Fruit fly (Drosophila melanogaster) whole organism, embryonic: Measurements from ENCODE around the gene pug.
A peak's percentile ranks its signal among the peaks of the same experiment; 100 is the strongest.

Source experiments
- CG10321 ChIP-seq: fragments of 200-800 bp; sonication (Bioruptor generic); IDR thresholded peaks from 2 replicates; pipeline ENCODE4 v1.3.6; 2022; ENCODE audit warnings: missing biosample characterization, missing genetic modification characterization
- CG12219 ChIP-seq: fragments of 200-800 bp; sonication (Bioruptor generic); optimal IDR thresholded peaks from 3 replicates; lab custom pipeline; 2018; ENCODE audit warnings: missing biosample characterization, mild to moderate bottlenecking, missing genetic modification characterization
- CG14050 ChIP-seq: fragments of 200-800 bp; sonication (Bioruptor generic); IDR thresholded peaks from 3 replicates; pipeline ENCODE4 v1.3.6; 2022; ENCODE audit warnings: missing biosample characterization, missing genetic modification characterization
- CG1792 ChIP-seq: fragments of 200-800 bp; sonication (Bioruptor generic); optimal IDR thresholded peaks from 2 replicates; lab custom pipeline; 2016; ENCODE audit warnings: missing biosample characterization, missing genetic modification characterization
- CG31365 ChIP-seq: fragments of 200-800 bp; sonication (Bioruptor generic); optimal IDR thresholded peaks from 2 replicates; lab custom pipeline; 2018; ENCODE audit warnings: missing biosample characterization, mild to moderate bottlenecking, missing genetic modification characterization
- CG32772 ChIP-seq: fragments of 200-800 bp; sonication (Bioruptor generic); IDR thresholded peaks from 2 replicates; pipeline ENCODE4 v1.3.6; 2022; ENCODE audit warnings: missing biosample characterization, missing genetic modification characterization
- CG4424 ChIP-seq: fragments of 200-800 bp; sonication (Bioruptor generic); optimal IDR thresholded peaks from 3 replicates; lab custom pipeline; 2016; ENCODE audit warnings: missing biosample characterization, missing genetic modification characterization
- CG6689 ChIP-seq: fragments of 200-800 bp; sonication (Bioruptor generic); IDR thresholded peaks from 2 replicates; pipeline ENCODE4 v1.3.6; 2022; ENCODE audit warnings: missing biosample characterization, missing genetic modification characterization
- CG7839 ChIP-seq: fragments of 200-800 bp; sonication (Bioruptor generic); optimal IDR thresholded peaks from 3 replicates; lab custom pipeline; 2018; ENCODE audit warnings: missing biosample characterization, mild to moderate bottlenecking, missing genetic modification characterization, moderate library complexity
- CG8290 ChIP-seq, 3 experiments: fragments of 200-800 bp; sonication (Bioruptor generic); optimal IDR thresholded peaks; 2 replicates each; lab custom pipeline; 2016 to 2019; ENCODE audit warnings: missing biosample characterization in 3 of 3, missing genetic modification characterization in 3 of 3, mild to moderate bottlenecking in 2 of 3, moderate library complexity in 1 of 3
- CG8478 ChIP-seq: fragments of >200 bp; optimal IDR thresholded peaks from 2 replicates; lab custom pipeline; 2018
- CG8924 ChIP-seq: fragments of 200-800 bp; optimal IDR thresholded peaks from 3 replicates; lab custom pipeline; 2019; ENCODE audit warnings: missing biosample characterization, mild to moderate bottlenecking, missing genetic modification characterization, moderate library complexity
- CTCF ChIP-seq: fragments of 200-800 bp; sonication (Bioruptor generic); optimal IDR thresholded peaks from 2 replicates; lab custom pipeline; 2017; ENCODE audit warnings: missing biosample characterization, mild to moderate bottlenecking, missing genetic modification characterization, moderate library complexity
- Camta ChIP-seq: fragments of 200-800 bp; sonication (Bioruptor generic); optimal IDR thresholded peaks from 2 replicates; lab custom pipeline; 2016; ENCODE audit warnings: missing biosample characterization, missing genetic modification characterization
- Chrac-16 ChIP-seq: fragments of 200-800 bp; sonication (Bioruptor generic); optimal IDR thresholded peaks from 3 replicates; lab custom pipeline; 2016; ENCODE audit warnings: missing biosample characterization, missing genetic modification characterization
- D19B ChIP-seq: fragments of 200-800 bp; sonication (Bioruptor generic); optimal IDR thresholded peaks from 2 replicates; lab custom pipeline; 2017; ENCODE audit warnings: missing biosample characterization, mild to moderate bottlenecking, missing genetic modification characterization
- Dip2 ChIP-seq: fragments of 200-800 bp; sonication (Bioruptor generic); IDR thresholded peaks from 2 replicates; pipeline ENCODE4 v1.3.6; 2022; ENCODE audit warnings: missing biosample characterization, missing genetic modification characterization
- Dll ChIP-seq: fragments of 200-800 bp; sonication (Bioruptor generic); IDR thresholded peaks from 4 replicates; pipeline ENCODE4 v1.3.6; 2022; ENCODE audit warnings: missing biosample characterization, missing genetic modification characterization; ENCODE audit not compliant: partially characterized antibody
- GATAe ChIP-seq: fragments of 200-800 bp; sonication (Bioruptor generic); conservative IDR thresholded peaks from 2 replicates; pipeline ENCODE4 v1.3.6; 2022; ENCODE audit warnings: missing biosample characterization, missing genetic modification characterization
- H2.0 ChIP-seq: fragments of 200-800 bp; sonication (Bioruptor generic); IDR thresholded peaks from 2 replicates; pipeline ENCODE4 v1.3.6; 2022; ENCODE audit warnings: missing biosample characterization, missing genetic modification characterization
- HmgZ ChIP-seq: fragments of 200-800 bp; sonication (Bioruptor generic); optimal IDR thresholded peaks from 2 replicates; lab custom pipeline; 2018; ENCODE audit warnings: missing biosample characterization, mild to moderate bottlenecking, missing genetic modification characterization
- Hr39 ChIP-seq: fragments of >200 bp; optimal IDR thresholded peaks from 2 replicates; lab custom pipeline; 2017
- Jarid2 ChIP-seq: fragments of 200-800 bp; sonication (Bioruptor generic); optimal IDR thresholded peaks from 3 replicates; lab custom pipeline; 2017; ENCODE audit warnings: mild to moderate bottlenecking, missing biosample characterization, missing genetic modification reagents, missing genetic modification characterization
- Kr ChIP-seq: fragments of 200-800 bp; sonication (Bioruptor generic); optimal IDR thresholded peaks from 2 replicates; lab custom pipeline; 2017; ENCODE audit warnings: missing biosample characterization, mild to moderate bottlenecking, missing genetic modification characterization
- MTF-1 ChIP-seq: fragments of 200-800 bp; sonication (Bioruptor generic); optimal IDR thresholded peaks from 2 replicates; lab custom pipeline; 2018; ENCODE audit warnings: missing biosample characterization, mild to moderate bottlenecking, missing genetic modification characterization, borderline replicate concordance
- Mes4 ChIP-seq: fragments of 200-800 bp; sonication (Bioruptor generic); optimal IDR thresholded peaks from 2 replicates; lab custom pipeline; 2016; ENCODE audit warnings: missing biosample characterization, missing genetic modification characterization
- Neu2 ChIP-seq: fragments of 200-800 bp; sonication (Bioruptor generic); optimal IDR thresholded peaks from 3 replicates; lab custom pipeline; 2016; ENCODE audit warnings: missing biosample characterization, missing genetic modification characterization, borderline replicate concordance
- Opbp ChIP-seq: fragments of 200-800 bp; sonication (Bioruptor generic); IDR thresholded peaks from 3 replicates; pipeline ENCODE4 v1.3.6; 2022; ENCODE audit warnings: missing biosample characterization, missing genetic modification characterization; ENCODE audit not compliant: partially characterized antibody
- Optix ChIP-seq: fragments of 200-800 bp; sonication (Bioruptor generic); IDR thresholded peaks from 3 replicates; pipeline ENCODE4 v1.3.6; 2022; ENCODE audit warnings: missing biosample characterization, missing genetic modification characterization
- Ravus ChIP-seq: fragments of 200-800 bp; sonication (Bioruptor generic); IDR thresholded peaks from 2 replicates; pipeline ENCODE4 v1.3.6; 2022; ENCODE audit warnings: missing biosample characterization, missing genetic modification characterization
- Rx ChIP-seq: fragments of 200-800 bp; sonication (Bioruptor generic); IDR thresholded peaks from 2 replicates; pipeline ENCODE4 v1.3.6; 2022; ENCODE audit warnings: missing biosample characterization, missing genetic modification characterization
- Xrp1 ChIP-seq: fragments of 200-800 bp; sonication (Bioruptor generic); IDR thresholded peaks from 2 replicates; pipeline ENCODE4 v1.3.6; 2022; ENCODE audit warnings: missing biosample characterization, missing genetic modification characterization
- ap ChIP-seq: fragments of 200-800 bp; sonication (Bioruptor generic); IDR thresholded peaks from 2 replicates; pipeline ENCODE4 v1.3.6; 2022; ENCODE audit warnings: missing biosample characterization, missing genetic modification characterization
- bcd ChIP-seq: fragments of 200-800 bp; sonication (Bioruptor generic); optimal IDR thresholded peaks from 2 replicates; lab custom pipeline; 2017; ENCODE audit warnings: missing biosample characterization, mild to moderate bottlenecking, missing genetic modification characterization
- chm ChIP-seq: fragments of 200-800 bp; sonication (Bioruptor generic); IDR thresholded peaks from 2 replicates; pipeline ENCODE4 v1.3.6; 2022; ENCODE audit warnings: missing biosample characterization, missing genetic modification characterization
- ken ChIP-seq: fragments of 200-800 bp; sonication (Bioruptor generic); IDR thresholded peaks from 3 replicates; pipeline ENCODE4 v1.3.6; 2022; ENCODE audit warnings: missing biosample characterization, missing genetic modification characterization
- lab ChIP-seq: fragments of 200-800 bp; sonication (Bioruptor generic); optimal IDR thresholded peaks from 3 replicates; lab custom pipeline; 2017; ENCODE audit warnings: missing biosample characterization, missing genetic modification characterization, mild to moderate bottlenecking, moderate library complexity, missing genetic modification reagents
- lbe ChIP-seq: fragments of 200-800 bp; sonication (Bioruptor generic); optimal IDR thresholded peaks from 2 replicates; lab custom pipeline; 2016; ENCODE audit warnings: missing biosample characterization, mild to moderate bottlenecking, missing genetic modification characterization
- luna ChIP-seq: fragments of 200-800 bp; sonication (Bioruptor generic); optimal IDR thresholded peaks from 2 replicates; lab custom pipeline; 2016; ENCODE audit warnings: missing biosample characterization, missing genetic modification characterization
- maf-S ChIP-seq: fragments of 200-800 bp; sonication (Bioruptor generic); optimal IDR thresholded peaks from 2 replicates; lab custom pipeline; 2016; ENCODE audit warnings: missing biosample characterization, missing genetic modification characterization
- pb ChIP-seq: fragments of 200-800 bp; sonication (Bioruptor generic); optimal IDR thresholded peaks from 3 replicates; lab custom pipeline; 2016; ENCODE audit warnings: missing biosample characterization, missing genetic modification characterization
- repo ChIP-seq: fragments of 200-800 bp; sonication (Bioruptor generic); optimal IDR thresholded peaks from 2 replicates; lab custom pipeline; 2016; ENCODE audit warnings: missing biosample characterization, missing genetic modification characterization
- row ChIP-seq: fragments of 200-800 bp; sonication (Bioruptor generic); IDR thresholded peaks from 3 replicates; pipeline ENCODE4 v1.3.6; 2022; ENCODE audit warnings: missing biosample characterization, missing genetic modification characterization
- sc ChIP-seq, 3 experiments: fragments of >200 bp in 2 of 3; fragments of 200-800 bp in 1 of 3; sonication (Bioruptor generic) in 1 of 3; optimal IDR thresholded peaks; 2 replicates in 2 of 3; 3 replicates in 1 of 3; lab custom pipeline; 2017; ENCODE audit warnings: mild to moderate bottlenecking in 1 of 3, missing biosample characterization in 1 of 3, missing genetic modification characterization in 1 of 3, missing genetic modification reagents in 1 of 3
- sisA ChIP-seq: fragments of 200-800 bp; sonication (Bioruptor generic); IDR thresholded peaks from 2 replicates; pipeline ENCODE4 v1.3.6; 2022; ENCODE audit warnings: missing biosample characterization, missing genetic modification characterization
- sr ChIP-seq: fragments of 200-800 bp; sonication (Bioruptor generic); IDR thresholded peaks from 3 replicates; pipeline ENCODE4 v1.3.6; 2022; ENCODE audit warnings: missing biosample characterization, missing genetic modification characterization
- tin ChIP-seq: fragments of 200-800 bp; sonication (Bioruptor generic); optimal IDR thresholded peaks from 3 replicates; lab custom pipeline; 2016; ENCODE audit warnings: missing biosample characterization, missing genetic modification characterization
- unc-4 ChIP-seq: fragments of 200-800 bp; sonication (Bioruptor generic); IDR thresholded peaks from 2 replicates; pipeline ENCODE4 v1.3.6; 2022; ENCODE audit warnings: missing biosample characterization, missing genetic modification characterization; ENCODE audit not compliant: partially characterized antibody
- usp ChIP-seq: fragments of >200 bp; optimal IDR thresholded peaks from 2 replicates; lab custom pipeline; 2017; ENCODE audit warnings: missing biosample characterization, missing genetic modification characterization
- vvl ChIP-seq: fragments of 200-800 bp; sonication (Bioruptor generic); IDR thresholded peaks from 2 replicates; pipeline ENCODE4 v1.3.6; 2022; ENCODE audit warnings: missing biosample characterization, missing genetic modification characterization
- zfh2 ChIP-seq: fragments of 200-800 bp; sonication (Bioruptor generic); optimal IDR thresholded peaks from 2 replicates; lab custom pipeline; 2016; ENCODE audit warnings: missing biosample characterization, missing genetic modification characterization

Gene pug

dm6 chr3R:10648556-10649181, 47.7 kb upstream of the pug start (continued):
- TF ChIP-seq lbe (GFP tag; lab: Kevin White, UChicago) = no peak
- no peak for TF ChIP-seq Neu2
- TF ChIP-seq Chrac-16 (GFP tag; lab: Kevin White, UChicago) = peak; percentile 36
- TF ChIP-seq sisA = peak; percentile 63
- TF ChIP-seq Hr39 (lab: Kevin White, UChicago) = no peak
- TF ChIP-seq H2.0 = peak; percentile 62
- peak; percentile 51 for TF ChIP-seq CG12219
- TF ChIP-seq sr (GFP tag; lab: Robert Waterston, UW) = no peak
- no peak for TF ChIP-seq Kr (GFP tag; lab: Kevin White, UChicago)
- TF ChIP-seq CG7839 = peak; percentile 57
- no peak for TF ChIP-seq MTF-1 (GFP tag; lab: Kevin White, UChicago)
- no peak for TF ChIP-seq CG8290 (GFP tag; optimal IDR thresholded peaks at IDR 0.05; lab: Kevin White, UChicago)
- peak in 1 of 2 experiments; percentile 63 for TF ChIP-seq CG8290 (tag; optimal IDR thresholded peaks at IDR 0.05; lab: Kevin White, UChicago)
- TF ChIP-seq Opbp = no peak
- peak; percentile 60 for TF ChIP-seq Optix (GFP tag; lab: Robert Waterston, UW)
- TF ChIP-seq repo (GFP tag; lab: Kevin White, UChicago) = no peak
- peak; percentile 43 for TF ChIP-seq tin
- no peak for TF ChIP-seq Ravus (GFP tag; lab: Robert Waterston, UW)
- 0 out of 2 replicates have a peak, but pooled peaks have one; percentile 45 for TF ChIP-seq ap (GFP tag; lab: Robert Waterston, UW)
- TF ChIP-seq unc-4 (GFP tag; lab: Robert Waterston, UW) = no peak
- TF ChIP-seq sc (optimal IDR thresholded peaks at IDR 0.05; lab: Kevin White, UChicago) = no peak
- no peak for TF ChIP-seq sc (GFP tag; optimal IDR thresholded peaks at IDR 0.05; lab: Kevin White, UChicago)
- TF ChIP-seq usp (GFP tag; lab: Kevin White, UChicago) = no peak
- TF ChIP-seq Camta (GFP tag; lab: Kevin White, UChicago) = peak; percentile 36
- 0 out of 2 replicates have a peak, but pooled peaks have one; percentile 22 for TF ChIP-seq chm (GFP tag; lab: Robert Waterston, UW)
- peak; percentile 16 for TF ChIP-seq lab
- TF ChIP-seq CG8924 (tag; lab: Kevin White, UChicago) = peak; percentile 41
- TF ChIP-seq Dll (GFP tag; lab: Robert Waterston, UW) = no peak
- TF ChIP-seq CG8478 (lab: Kevin White, UChicago) = no peak
- TF ChIP-seq Rx (GFP tag; lab: Robert Waterston, UW) = peak; percentile 68
- peak; percentile 55; the same call in 1 of the 3 replicates for TF ChIP-seq ken (GFP tag; lab: Robert Waterston, UW)
- peak; percentile 55 for TF ChIP-seq CG4424
- TF ChIP-seq CG1792 (GFP tag; lab: Kevin White, UChicago) = no peak
- peak; percentile 54; the same call in 2 of the 3 replicates for TF ChIP-seq CG14050 (GFP tag; lab: Robert Waterston, UW)
- peak; percentile 38; the same call in 1 of the 2 replicates for TF ChIP-seq CG10321 (GFP tag; lab: Robert Waterston, UW)
- TF ChIP-seq Mes4 (GFP tag; lab: Kevin White, UChicago) = peak; percentile 4
- peak; percentile 61 for TF ChIP-seq row (GFP tag; lab: Robert Waterston, UW)
- no peak for TF ChIP-seq CG31365 (tag; lab: Kevin White, UChicago)
- TF ChIP-seq maf-S (GFP tag; lab: Kevin White, UChicago) = no peak
- no peak for TF ChIP-seq luna (GFP tag; lab: Kevin White, UChicago)
- TF ChIP-seq HmgZ (tag; lab: Kevin White, UChicago) = no peak
- TF ChIP-seq vvl = peak; percentile 64
- TF ChIP-seq zfh2 = no peak
- TF ChIP-seq D19B (GFP tag; lab: Kevin White, UChicago) = no peak
- TF ChIP-seq CG6689 (GFP tag; lab: Robert Waterston, UW) = peak; percentile 33; the same call in 1 of the 2 replicates
- no peak for TF ChIP-seq GATAe
- no peak for TF ChIP-seq CTCF (GFP tag; lab: Kevin White, UChicago)
- no peak for TF ChIP-seq pb (GFP tag; lab: Kevin White, UChicago)
- peak; percentile 71 for TF ChIP-seq Xrp1 (GFP tag; lab: Robert Waterston, UW)
- peak; percentile 9 for TF ChIP-seq bcd (GFP tag; lab: Kevin White, UChicago)
- TF ChIP-seq CG32772 = peak; percentile 61
- no peak for TF ChIP-seq Jarid2 (GFP tag; lab: Kevin White, UChicago)
- no peak for TF ChIP-seq Dip2 (GFP tag; lab: Robert Waterston, UW)
